Worm (Caenorhabditis elegans): Measurements from ENCODE around the gene F54B3.4.

F54B3.4 gene

DNA sequence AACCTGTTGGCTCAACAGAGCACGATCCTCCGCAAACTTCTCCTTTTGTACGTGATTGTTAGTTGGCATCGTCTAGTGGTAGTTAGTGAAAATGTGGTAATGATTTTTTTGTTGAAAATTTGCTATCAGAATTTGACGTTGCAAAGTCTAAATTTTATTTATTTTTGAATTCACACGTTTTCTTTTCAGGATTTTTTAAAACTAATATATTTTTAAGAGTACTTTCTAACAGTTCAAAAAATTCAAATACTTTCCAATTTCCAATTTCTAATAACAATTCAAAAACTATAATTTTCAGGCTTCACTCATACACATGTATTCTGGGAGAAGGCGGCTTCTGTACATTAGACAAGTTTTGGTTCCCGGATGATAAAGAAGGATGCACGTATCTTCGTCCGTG, 36.6 kb downstream of the F54B3.4 start, which contains the start of gene ubxn-5:
TSS of gene ubxn-5 (minus strand) at position 101 of the 400 bp plus-strand sequence.
- no peak for TF ChIP-seq gei-8 (GFP tag; optimal IDR thresholded peaks at IDR 0.05)
- no peak for TF ChIP-seq fkh-10 (GFP tag; optimal IDR thresholded peaks at IDR 0.05)
- no peak for TF ChIP-seq ces-1 (GFP tag; optimal IDR thresholded peaks at IDR 0.05)
- no peak for TF ChIP-seq tra-1 (GFP tag; IDR thresholded peaks at IDR 0.05)
- TF ChIP-seq lin-1 (GFP tag; IDR thresholded peaks at IDR 0.05) = no peak
- TF ChIP-seq ZK546.5 (tag; optimal IDR thresholded peaks at IDR 0.05) = no peak
- no peak for TF ChIP-seq hlh-11 (tag; optimal IDR thresholded peaks at IDR 0.05)
- no peak for TF ChIP-seq mdt-29 (GFP tag; IDR thresholded peaks at IDR 0.05)
- TF ChIP-seq daf-8 (GFP tag; IDR thresholded peaks at IDR 0.05) = no peak

DNA sequence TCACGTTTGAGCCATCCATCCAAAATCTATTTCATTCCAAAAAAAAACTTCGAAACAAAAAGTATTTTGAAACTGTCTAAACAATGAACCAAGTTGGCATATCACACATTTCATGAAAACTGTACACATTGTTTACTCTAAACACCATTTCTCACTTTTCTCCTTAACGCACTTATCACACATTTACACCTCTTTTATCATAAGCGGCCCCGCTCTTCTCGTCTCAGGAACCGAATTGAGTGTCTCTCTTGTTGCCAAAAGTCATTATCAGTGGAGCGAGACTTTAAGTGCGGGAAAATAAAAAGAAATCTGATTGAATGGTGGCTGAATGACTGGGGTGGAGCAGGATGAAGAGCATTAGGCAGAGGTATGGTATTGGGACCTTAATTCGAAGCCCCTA, 39.1 kb downstream of the F54B3.4 start:
- no peak for TF ChIP-seq daf-16 (GFP tag; optimal IDR thresholded peaks at IDR 0.05)
- peak; percentile 92 for TF ChIP-seq daf-16 (tag; optimal IDR thresholded peaks at IDR 0.05)
- peak; percentile 12 for TF ChIP-seq nhr-28 (tag; optimal IDR thresholded peaks at IDR 0.05)
- TF ChIP-seq hlh-11 (tag; optimal IDR thresholded peaks at IDR 0.05) = peak; percentile 29
- peak; percentile 53 for TF ChIP-seq dmd-6 (GFP tag; IDR thresholded peaks at IDR 0.05)
- no peak for TF ChIP-seq dve-1 (tag; optimal IDR thresholded peaks at IDR 0.05; ENCODE audit: insufficient read depth)
- peak; percentile 45 for TF ChIP-seq pqm-1 (tag; optimal IDR thresholded peaks at IDR 0.05)
- TF ChIP-seq lin-38 (GFP tag; IDR thresholded peaks at IDR 0.05) = no peak
- TF ChIP-seq ama-1 (optimal IDR thresholded peaks at IDR 0.05) = no peak
- 0 out of 2 replicates have a peak, but pooled peaks have one; percentile 19 for TF ChIP-seq php-3 (GFP tag; IDR thresholded peaks at IDR 0.05)

DNA sequence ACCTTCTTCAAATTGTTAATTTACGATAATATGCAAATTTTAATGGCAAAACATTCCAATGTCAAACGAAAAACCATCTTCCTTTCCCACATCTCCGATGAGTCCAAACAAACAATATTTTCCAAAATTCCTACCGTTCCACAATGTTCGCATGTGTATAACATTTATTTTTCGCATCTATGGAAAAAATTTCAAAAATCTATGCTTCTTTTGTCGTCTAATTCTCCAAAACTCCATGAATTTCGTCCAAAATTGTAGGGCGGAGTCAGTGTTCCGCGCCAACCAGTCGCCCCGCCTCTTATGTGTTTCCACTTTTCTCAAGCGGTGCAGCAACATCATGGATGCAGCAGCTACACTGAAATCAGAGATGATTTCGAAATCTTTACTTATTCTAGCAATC, 40.0 kb downstream of the F54B3.4 start, which contains the start of gene T01E8.8:
TSS of gene T01E8.8 (plus strand) at position 301 of the 400 bp plus-strand sequence.
- TF ChIP-seq aha-1 (tag) (peak; percentile 50), snpc-4 (tag; optimal IDR thresholded peaks at IDR 0.05) (no peak)

DNA sequence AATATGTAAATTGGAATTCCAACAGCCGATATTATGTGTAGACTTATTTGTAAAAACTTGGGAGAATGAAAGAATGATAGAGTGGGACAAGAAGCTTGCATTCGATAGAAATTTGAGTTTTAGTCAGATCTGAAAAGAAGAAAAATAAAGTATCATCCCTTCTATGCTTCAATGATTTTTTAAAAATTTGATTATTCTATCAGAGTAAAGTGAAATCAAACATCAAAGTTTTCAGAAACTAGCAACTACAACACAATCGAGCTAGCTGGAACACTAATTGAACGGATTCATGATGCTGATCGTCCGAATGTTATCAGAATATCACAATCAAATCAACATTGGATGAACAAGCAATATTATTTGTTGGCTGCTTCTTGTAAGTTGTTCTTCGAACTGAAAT, 44.0 kb downstream of the F54B3.4 start, which contains the start of gene srh-135:
TSS of gene srh-135 (minus strand) at position 101 of the 400 bp plus-strand sequence.
- TF ChIP-seq unc-62 (GFP tag; optimal IDR thresholded peaks at IDR 0.05 in 1 of 2) = peak in 1 of 2 experiments; percentile 54
- TF ChIP-seq unc-62 (tag; optimal IDR thresholded peaks at IDR 0.05) = no peak
- no peak for TF ChIP-seq dpl-1 (GFP tag; optimal IDR thresholded peaks at IDR 0.05)

DNA sequence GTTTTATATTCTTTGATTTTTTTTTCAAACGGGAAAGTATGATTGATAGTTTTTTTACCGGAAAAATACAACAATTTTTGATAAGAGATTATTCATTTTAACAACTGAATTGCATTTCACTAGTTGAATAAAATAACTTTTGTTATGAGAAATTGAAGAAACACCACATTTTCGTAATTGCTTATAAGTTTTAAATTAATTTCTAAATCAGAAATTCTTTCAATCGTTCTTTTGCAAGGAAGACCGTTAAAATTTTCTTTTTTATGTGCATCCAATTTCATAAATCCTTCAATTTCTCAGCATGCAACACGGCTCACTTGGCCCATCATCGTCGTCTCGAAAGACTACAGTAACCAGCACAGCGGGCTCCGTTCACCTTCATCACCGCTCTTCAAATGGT, 48.4 kb downstream of the F54B3.4 start, which contains the start of gene plc-3:
TSS of gene plc-3 (plus strand) at position 301 of the 400 bp plus-strand sequence.
- TF ChIP-seq mdl-1 (tag; optimal IDR thresholded peaks at IDR 0.05) = no peak
- TF ChIP-seq D1046.2 (GFP tag; IDR thresholded peaks at IDR 0.05) = no peak
- TF ChIP-seq madf-9 (GFP tag; conservative IDR thresholded peaks at IDR 0.05) = no peak
- TF ChIP-seq Y105C5A.15 (GFP tag; IDR thresholded peaks at IDR 0.05) = no peak
- TF ChIP-seq fos-1 (tag; optimal IDR thresholded peaks at IDR 0.05) = no peak
- TF ChIP-seq daf-12 (tag; optimal IDR thresholded peaks at IDR 0.05) = no peak
- no peak for TF ChIP-seq ZK546.5 (tag; optimal IDR thresholded peaks at IDR 0.05)
- no peak for TF ChIP-seq daf-8 (GFP tag; IDR thresholded peaks at IDR 0.05)
- TF ChIP-seq ceh-62 (tag; optimal IDR thresholded peaks at IDR 0.05) = no peak
- no peak for TF ChIP-seq F10B5.3 (tag; optimal IDR thresholded peaks at IDR 0.05)
- TF ChIP-seq hlh-30 (tag; optimal IDR thresholded peaks at IDR 0.05; ENCODE audit: insufficient read depth) = no peak
- TF ChIP-seq lin-29 (GFP tag; IDR thresholded peaks at IDR 0.05) = no peak

DNA sequence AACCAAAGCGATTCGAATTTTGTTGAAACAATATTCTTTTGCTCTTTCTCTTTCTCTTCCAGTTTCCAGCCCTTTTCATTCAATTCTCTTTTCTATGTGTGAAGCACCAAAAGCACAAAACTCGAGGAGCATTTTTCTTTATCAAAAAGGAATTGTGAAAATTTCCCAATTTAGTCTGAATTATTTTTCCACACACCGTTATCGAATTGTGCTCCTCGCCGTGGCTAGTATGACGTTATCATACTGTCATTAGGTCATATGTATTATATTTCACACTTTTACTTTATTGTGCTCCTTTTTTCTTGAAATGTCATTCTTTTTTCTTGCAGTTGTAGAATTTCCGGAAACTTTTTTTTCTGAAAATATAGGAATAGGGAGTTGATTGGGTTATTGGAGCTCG, 49.4 kb downstream of the F54B3.4 start:
- TF ChIP-seq madf-9 (GFP tag; conservative IDR thresholded peaks at IDR 0.05) = no peak
- TF ChIP-seq lsy-2 (tag; optimal IDR thresholded peaks at IDR 0.05) = no peak
- TF ChIP-seq tag-97 (GFP tag; IDR thresholded peaks at IDR 0.05) = no peak
- no peak for TF ChIP-seq spr-1 (tag; optimal IDR thresholded peaks at IDR 0.05)
- TF ChIP-seq dmd-6 (GFP tag; IDR thresholded peaks at IDR 0.05) = peak; percentile 69
- no peak for TF ChIP-seq fos-1 (tag; optimal IDR thresholded peaks at IDR 0.05)
- TF ChIP-seq gei-8 (GFP tag; optimal IDR thresholded peaks at IDR 0.05) = no peak
- peak; percentile 87 for TF ChIP-seq nhr-28 (tag; optimal IDR thresholded peaks at IDR 0.05)
- TF ChIP-seq nhr-6 (tag; optimal IDR thresholded peaks at IDR 0.05) = no peak
- TF ChIP-seq dve-1 (tag; optimal IDR thresholded peaks at IDR 0.05; ENCODE audit: insufficient read depth) = peak; percentile 43
- TF ChIP-seq ceh-20 (GFP tag; IDR thresholded peaks at IDR 0.05) = no peak
- TF ChIP-seq nhr-25 (tag; optimal IDR thresholded peaks at IDR 0.05; ENCODE audit: borderline replicate concordance, insufficient read depth) = no peak
- no peak for TF ChIP-seq ceh-82 (tag; optimal IDR thresholded peaks at IDR 0.05)
- TF ChIP-seq pha-4 (GFP tag; IDR thresholded peaks at IDR 0.05) = no peak
- no peak for TF ChIP-seq pha-4 (tag; optimal IDR thresholded peaks at IDR 0.05)
- no peak for TF ChIP-seq nhr-102 (tag; optimal IDR thresholded peaks at IDR 0.05)
- TF ChIP-seq pqm-1 (tag; optimal IDR thresholded peaks at IDR 0.05) = peak; percentile 94
